Worm (Caenorhabditis elegans): ENCODE measurements around the gene bath-37.
A peak's percentile ranks its signal among the peaks of the same experiment; 100 is the strongest.

The bath-37 gene

ce11 chrIV:12068590-12068989 lies at the start of gene bath-37:
TSS of gene bath-37 (plus strand) at chrIV:12068890.
- TF ChIP-seq him-1 (tag; optimal IDR thresholded peaks at IDR 0.05) (no peak), dao-5 (tag; optimal IDR thresholded peaks at IDR 0.05) (no peak), W03F9.2 (tag; optimal IDR thresholded peaks at IDR 0.05) (no peak)

DNA sequence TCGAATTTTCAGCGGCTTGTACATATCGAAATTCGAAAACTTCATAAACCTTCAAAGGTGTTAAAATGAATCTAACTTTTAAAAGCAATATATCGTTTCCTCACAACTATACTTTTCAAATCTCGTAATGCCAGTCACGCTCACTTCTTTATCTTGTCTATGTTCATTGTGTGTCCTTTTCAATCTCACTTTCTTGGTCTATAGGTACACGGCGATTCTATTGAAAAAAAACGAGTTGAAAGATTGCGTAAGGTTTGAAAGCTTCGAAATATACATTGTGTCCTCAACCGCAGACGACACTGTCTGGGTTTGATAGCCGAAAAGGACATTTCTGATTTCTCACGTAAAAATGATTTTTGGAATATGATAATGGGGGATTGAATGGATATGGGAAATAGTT lies 49.8 kb upstream of the bath-37 start:
- TF ChIP-seq W03F9.2 (tag; optimal IDR thresholded peaks at IDR 0.05), result no peak
- TF ChIP-seq him-1 (tag; optimal IDR thresholded peaks at IDR 0.05), result no peak
- TF ChIP-seq dao-5 (tag; optimal IDR thresholded peaks at IDR 0.05), result no peak

- no peak for TF ChIP-seq dao-5 (tag; optimal IDR thresholded peaks at IDR 0.05)
- no peak for TF ChIP-seq him-1 (tag; optimal IDR thresholded peaks at IDR 0.05)
- no peak for TF ChIP-seq W03F9.2 (tag; optimal IDR thresholded peaks at IDR 0.05)
Measured at ce11 chrIV:12021360-12021759, 47.3 kb upstream of the bath-37 start.

- TF ChIP-seq W03F9.2 (tag; optimal IDR thresholded peaks at IDR 0.05), result no peak
- no peak for TF ChIP-seq him-1 (tag; optimal IDR thresholded peaks at IDR 0.05)
- TF ChIP-seq dao-5 (tag; optimal IDR thresholded peaks at IDR 0.05), result no peak
Measured at ce11 chrIV:12029074-12029473, 39.6 kb upstream of the bath-37 start, which contains the start of gene tgn-38. TSS of gene tgn-38 (minus strand) at chrIV:12029174.

- TF ChIP-seq W03F9.2 (tag; optimal IDR thresholded peaks at IDR 0.05), result peak; percentile 58
- no peak for TF ChIP-seq dao-5 (tag; optimal IDR thresholded peaks at IDR 0.05)
Measured at ce11 chrIV:12029722-12030182, 38.9 kb upstream of the bath-37 start, which contains the start of gene T12G3.11. TSS of gene T12G3.11 (minus strand) at chrIV:12029772.

DNA sequence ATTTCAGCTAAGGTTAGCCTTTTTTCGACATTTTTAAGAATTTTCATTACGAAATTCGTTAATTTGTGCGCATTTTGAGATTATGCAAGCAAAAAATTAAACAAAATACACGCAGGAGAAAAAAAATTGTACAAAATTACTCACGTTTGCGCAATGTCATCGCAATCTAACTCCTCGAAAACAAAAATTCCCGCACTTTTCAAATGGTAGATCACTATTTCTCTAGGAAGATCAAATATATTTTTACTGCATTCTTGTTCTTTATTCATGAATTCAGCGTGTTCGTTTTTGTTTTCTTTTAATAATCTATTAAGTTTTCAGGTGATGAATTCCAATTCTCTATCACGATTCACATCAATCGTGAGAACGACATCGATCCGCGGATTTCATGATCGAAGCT lies 37.7 kb upstream of the bath-37 start, which contains the start of the genes T12G3.6 and mrpl-51:
TSS of gene T12G3.6 (minus strand) at position 269 of the 400 bp plus-strand sequence.
TSS of gene mrpl-51 (plus strand) at position 322 of the 400 bp plus-strand sequence.
- no peak for TF ChIP-seq W03F9.2 (tag; optimal IDR thresholded peaks at IDR 0.05)
- TF ChIP-seq him-1 (tag; optimal IDR thresholded peaks at IDR 0.05), result no peak
- no peak for TF ChIP-seq dao-5 (tag; optimal IDR thresholded peaks at IDR 0.05)

- TF ChIP-seq W03F9.2 (tag; optimal IDR thresholded peaks at IDR 0.05) (peak; percentile 2), dao-5 (tag; optimal IDR thresholded peaks at IDR 0.05) (peak; percentile 66), him-1 (tag; optimal IDR thresholded peaks at IDR 0.05) (peak; percentile 8)
Measured at ce11 chrIV:12032383-12032782, 36.3 kb upstream of the bath-37 start.

ce11 chrIV:12033985-12034384 lies 34.7 kb upstream of the bath-37 start, which contains the start of gene sqst-1:
TSS of gene sqst-1 (plus strand) at chrIV:12034282.
- TF ChIP-seq him-1 (tag; optimal IDR thresholded peaks at IDR 0.05) (no peak), W03F9.2 (tag; optimal IDR thresholded peaks at IDR 0.05) (peak; percentile 12), dao-5 (tag; optimal IDR thresholded peaks at IDR 0.05) (no peak)

- TF ChIP-seq him-1 (tag; optimal IDR thresholded peaks at IDR 0.05) (no peak), W03F9.2 (tag; optimal IDR thresholded peaks at IDR 0.05) (no peak), dao-5 (tag; optimal IDR thresholded peaks at IDR 0.05) (no peak)
Measured at ce11 chrIV:12034776-12035175, 33.9 kb upstream of the bath-37 start.

DNA sequence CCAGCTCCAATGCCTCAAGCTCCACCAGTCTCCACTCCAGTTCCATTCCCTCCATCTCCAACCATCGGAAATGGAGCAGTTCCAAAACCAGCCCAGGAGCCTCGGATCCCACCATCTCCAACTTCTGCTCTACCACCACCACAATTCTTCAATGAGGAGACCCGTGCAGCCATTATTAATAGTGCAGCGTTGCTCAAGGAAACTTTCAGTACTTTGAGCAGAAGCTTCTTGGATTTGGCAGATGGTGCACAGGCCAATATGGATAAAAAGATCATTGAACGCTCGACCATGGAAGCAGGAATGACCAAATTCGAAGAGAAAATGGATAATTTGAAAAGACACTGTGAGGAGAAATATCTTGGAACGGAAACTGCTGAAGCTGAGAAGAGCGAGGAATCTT lies 33.3 kb upstream of the bath-37 start:
- TF ChIP-seq W03F9.2 (tag; optimal IDR thresholded peaks at IDR 0.05), result no peak
- TF ChIP-seq him-1 (tag; optimal IDR thresholded peaks at IDR 0.05), result no peak

DNA sequence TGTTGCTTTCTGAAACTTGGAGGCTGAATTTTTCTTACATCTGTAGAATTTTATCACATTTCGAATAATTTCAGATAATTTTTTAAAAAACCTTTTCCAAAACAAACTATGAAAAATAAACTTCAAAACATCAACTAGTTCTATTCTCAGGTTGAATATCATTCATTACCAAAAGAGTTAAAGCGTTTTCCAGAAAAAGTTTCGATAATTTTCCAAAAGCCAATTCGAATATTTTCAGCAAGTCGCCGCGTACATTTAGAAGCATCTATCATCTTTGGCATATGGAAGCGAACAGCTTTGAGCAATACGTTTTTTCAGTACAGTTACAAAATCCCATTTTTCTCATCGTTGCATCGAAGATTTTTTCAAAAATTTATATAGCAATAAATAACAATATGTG lies 31.8 kb upstream of the bath-37 start:
- TF ChIP-seq W03F9.2 (tag; optimal IDR thresholded peaks at IDR 0.05) (peak; percentile 39), him-1 (tag; optimal IDR thresholded peaks at IDR 0.05) (no peak), dao-5 (tag; optimal IDR thresholded peaks at IDR 0.05) (no peak)

- TF ChIP-seq W03F9.2 (tag; optimal IDR thresholded peaks at IDR 0.05), result no peak
- no peak for TF ChIP-seq him-1 (tag; optimal IDR thresholded peaks at IDR 0.05)
- no peak for TF ChIP-seq dao-5 (tag; optimal IDR thresholded peaks at IDR 0.05)
Measured at ce11 chrIV:12040431-12040830, 28.3 kb upstream of the bath-37 start.

ce11 chrIV:12043054-12043453 lies 25.6 kb upstream of the bath-37 start:
- no peak for TF ChIP-seq him-1 (tag; optimal IDR thresholded peaks at IDR 0.05)
- TF ChIP-seq dao-5 (tag; optimal IDR thresholded peaks at IDR 0.05), result no peak
- no peak for TF ChIP-seq W03F9.2 (tag; optimal IDR thresholded peaks at IDR 0.05)

DNA sequence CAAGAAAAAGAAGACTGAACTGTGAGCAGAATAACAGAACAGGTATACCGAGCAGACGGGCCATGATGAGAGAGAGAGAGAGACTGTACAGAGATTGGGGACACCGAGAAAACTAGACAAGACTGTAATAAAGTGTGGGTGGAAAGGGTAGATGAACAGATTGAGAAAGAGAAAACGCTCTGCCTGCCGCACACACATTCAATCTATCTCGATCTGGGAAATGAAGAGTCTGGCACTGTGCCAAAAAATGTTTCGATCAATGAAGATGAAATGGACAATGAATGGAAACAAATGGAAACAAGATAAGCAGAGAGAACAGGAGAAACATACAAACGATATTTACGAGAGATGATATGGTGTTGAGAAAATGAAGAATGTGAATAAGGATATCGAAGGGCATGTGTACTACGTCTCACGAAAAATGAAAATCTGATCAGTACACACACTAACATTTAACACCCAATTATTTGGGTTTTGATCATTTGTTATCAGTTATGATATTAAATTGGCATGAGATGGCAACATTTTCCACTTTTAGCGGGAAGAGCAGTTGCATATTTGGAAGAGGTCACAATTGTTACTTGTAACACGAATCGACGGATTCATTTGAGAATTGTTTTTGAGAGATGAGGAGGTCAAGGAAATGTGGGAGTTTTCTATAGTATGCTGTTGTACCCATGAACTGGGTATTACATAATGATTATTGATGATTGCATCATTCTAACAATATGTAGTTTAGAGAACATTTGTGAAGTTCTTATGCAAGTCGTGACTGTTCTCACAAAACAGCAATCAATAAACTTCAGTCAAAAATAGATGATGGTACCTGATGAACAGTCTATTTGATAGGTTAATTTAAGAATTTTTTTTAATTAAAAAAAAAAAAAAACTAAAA lies 23.6 kb upstream of the bath-37 start:
- no peak for TF ChIP-seq him-1 (tag; optimal IDR thresholded peaks at IDR 0.05)
- TF ChIP-seq W03F9.2 (tag; optimal IDR thresholded peaks at IDR 0.05), result no peak
- no peak for TF ChIP-seq dao-5 (tag; optimal IDR thresholded peaks at IDR 0.05)

All from whole organism, L4/young adult.